Fruit fly (Drosophila melanogaster) whole organism, embryonic: ENCODE data around the gene CG43255.

Source experiments
- Aef1 ChIP-seq: fragments of 200-800 bp; sonication (Bioruptor generic); IDR thresholded peaks from 3 replicates; pipeline ENCODE4 v1.3.6; 2022; ENCODE audit warnings: missing biosample characterization, missing genetic modification characterization
- B-H2 ChIP-seq: fragments of 200-800 bp; sonication (Bioruptor generic); optimal IDR thresholded peaks from 2 replicates; lab custom pipeline; 2018; ENCODE audit warnings: missing biosample characterization, mild to moderate bottlenecking, missing genetic modification characterization
- CG10462 ChIP-seq: fragments of 200-800 bp; sonication (Bioruptor generic); optimal IDR thresholded peaks from 2 replicates; lab custom pipeline; 2016; ENCODE audit warnings: missing biosample characterization, missing genetic modification characterization
- CG10654 ChIP-seq: fragments of 200-800 bp; sonication (Bioruptor generic); optimal IDR thresholded peaks from 2 replicates; lab custom pipeline; 2016; ENCODE audit warnings: missing biosample characterization, missing genetic modification characterization
- CG10959 ChIP-seq: fragments of 200-800 bp; sonication (Bioruptor generic); IDR thresholded peaks from 2 replicates; pipeline ENCODE4 v1.3.6; 2022; ENCODE audit warnings: missing biosample characterization, missing genetic modification characterization
- CG11504 ChIP-seq: fragments of 200-800 bp; sonication (Bioruptor generic); optimal IDR thresholded peaks from 3 replicates; lab custom pipeline; 2019; ENCODE audit warnings: missing biosample characterization, mild to moderate bottlenecking, missing genetic modification characterization, moderate library complexity
- CG11696 ChIP-seq: fragments of 200-800 bp; sonication (Bioruptor generic); IDR thresholded peaks from 2 replicates; pipeline ENCODE4 v1.3.6; 2022; ENCODE audit warnings: missing biosample characterization, missing genetic modification characterization
- CG12104 ChIP-seq: fragments of 200-800 bp; sonication (Bioruptor generic); optimal IDR thresholded peaks from 3 replicates; lab custom pipeline; 2016; ENCODE audit warnings: missing biosample characterization, missing genetic modification characterization
- CG12769 ChIP-seq: fragments of 200-800 bp; sonication (Bioruptor generic); optimal IDR thresholded peaks from 2 replicates; lab custom pipeline; 2019; ENCODE audit warnings: missing biosample characterization, mild to moderate bottlenecking, missing genetic modification characterization, moderate library complexity
- CG13894 ChIP-seq: fragments of 200-800 bp; sonication (Bioruptor generic); optimal IDR thresholded peaks from 3 replicates; lab custom pipeline; 2018; ENCODE audit warnings: missing biosample characterization, mild to moderate bottlenecking, missing genetic modification characterization, moderate library complexity
- CG14860 ChIP-seq: fragments of 200-800 bp; sonication (Bioruptor generic); IDR thresholded peaks from 3 replicates; pipeline ENCODE4 v1.3.6; 2022; ENCODE audit warnings: missing biosample characterization, missing genetic modification characterization; ENCODE audit not compliant: partially characterized antibody
- CG1603 ChIP-seq: fragments of 200-800 bp; sonication (Bioruptor generic); optimal IDR thresholded peaks from 2 replicates; lab custom pipeline; 2019; ENCODE audit warnings: missing biosample characterization, mild to moderate bottlenecking, missing genetic modification characterization, moderate library complexity
- CG16863 ChIP-seq: fragments of 200-800 bp; sonication (Bioruptor generic); optimal IDR thresholded peaks from 3 replicates; lab custom pipeline; 2016; ENCODE audit warnings: missing biosample characterization, missing genetic modification characterization
- CG17568 ChIP-seq: fragments of 200-800 bp; sonication (Bioruptor generic); optimal IDR thresholded peaks from 2 replicates; lab custom pipeline; 2018; ENCODE audit warnings: missing biosample characterization, mild to moderate bottlenecking, missing genetic modification characterization, moderate library complexity
- CG17829 ChIP-seq: fragments of 200-800 bp; optimal IDR thresholded peaks from 2 replicates; lab custom pipeline; 2019; ENCODE audit warnings: missing biosample characterization, mild to moderate bottlenecking, missing genetic modification characterization, moderate library complexity
- CG17912 ChIP-seq: fragments of 200-800 bp; sonication (Bioruptor generic); optimal IDR thresholded peaks from 2 replicates; lab custom pipeline; 2018; ENCODE audit warnings: missing biosample characterization, mild to moderate bottlenecking, missing genetic modification characterization
- CG18262 ChIP-seq: fragments of 200-800 bp; optimal IDR thresholded peaks from 3 replicates; lab custom pipeline; 2019; ENCODE audit warnings: missing biosample characterization, mild to moderate bottlenecking, missing genetic modification characterization, moderate library complexity
- CG2116 ChIP-seq: fragments of 200-800 bp; sonication (Bioruptor generic); optimal IDR thresholded peaks from 3 replicates; lab custom pipeline; 2018; ENCODE audit warnings: missing biosample characterization, mild to moderate bottlenecking, missing genetic modification characterization
- CG2202 ChIP-seq: fragments of 200-800 bp; sonication (Bioruptor generic); optimal IDR thresholded peaks from 2 replicates; lab custom pipeline; 2018; ENCODE audit warnings: missing biosample characterization, mild to moderate bottlenecking, missing genetic modification characterization
- CG2678 ChIP-seq: fragments of 200-800 bp; sonication (Bioruptor generic); optimal IDR thresholded peaks from 3 replicates; lab custom pipeline; 2019; ENCODE audit warnings: missing biosample characterization, mild to moderate bottlenecking, missing genetic modification characterization, moderate library complexity
- CG2889 ChIP-seq: fragments of 200-800 bp; sonication (Bioruptor generic); IDR thresholded peaks from 3 replicates; pipeline ENCODE4 v1.3.6; 2022; ENCODE audit warnings: missing biosample characterization, missing genetic modification characterization
- CG4424 ChIP-seq: fragments of 200-800 bp; sonication (Bioruptor generic); optimal IDR thresholded peaks from 3 replicates; lab custom pipeline; 2016; ENCODE audit warnings: missing biosample characterization, missing genetic modification characterization
- CG4854 ChIP-seq: fragments of 200-800 bp; sonication (Bioruptor generic); optimal IDR thresholded peaks from 2 replicates; lab custom pipeline; 2016; ENCODE audit warnings: missing biosample characterization, missing genetic modification characterization, inconsistent platforms
- CG7556 ChIP-seq: fragments of 200-800 bp; sonication (Bioruptor generic); optimal IDR thresholded peaks from 2 replicates; lab custom pipeline; 2017; ENCODE audit warnings: missing biosample characterization, mild to moderate bottlenecking, missing genetic modification characterization
- CG8388 ChIP-seq: fragments of 200-800 bp; sonication (Bioruptor generic); optimal IDR thresholded peaks from 2 replicates; lab custom pipeline; 2019; ENCODE audit warnings: missing biosample characterization, mild to moderate bottlenecking, missing genetic modification characterization, moderate library complexity
- CG9932 ChIP-seq: fragments of 200-800 bp; sonication (Bioruptor generic); IDR thresholded peaks from 2 replicates; pipeline ENCODE4 v1.3.6; 2022; ENCODE audit warnings: missing biosample characterization, missing genetic modification characterization
- CoRest ChIP-seq: fragments of 200-800 bp; sonication (Bioruptor generic); optimal IDR thresholded peaks from 3 replicates; lab custom pipeline; 2018; ENCODE audit warnings: missing biosample characterization, mild to moderate bottlenecking, missing genetic modification characterization, moderate library complexity
- Dbx ChIP-seq: fragments of 200-800 bp; sonication (Bioruptor generic); IDR thresholded peaks from 3 replicates; pipeline ENCODE4 v1.3.6; 2022; ENCODE audit warnings: missing biosample characterization, missing genetic modification characterization
- Fer1 ChIP-seq: fragments of 200-800 bp; sonication (Bioruptor generic); optimal IDR thresholded peaks from 2 replicates; lab custom pipeline; 2017; ENCODE audit warnings: missing biosample characterization, mild to moderate bottlenecking, missing genetic modification characterization
- Gug ChIP-seq: fragments of 200-800 bp; sonication (Bioruptor generic); IDR thresholded peaks from 4 replicates; pipeline ENCODE4 v1.3.6; 2022; ENCODE audit warnings: missing biosample characterization, missing genetic modification characterization
- H2.0 ChIP-seq: fragments of 200-800 bp; sonication (Bioruptor generic); IDR thresholded peaks from 2 replicates; pipeline ENCODE4 v1.3.6; 2022; ENCODE audit warnings: missing biosample characterization, missing genetic modification characterization
- Hmx ChIP-seq: fragments of 200-800 bp; sonication (Bioruptor generic); optimal IDR thresholded peaks from 2 replicates; lab custom pipeline; 2016; ENCODE audit warnings: missing biosample characterization, missing genetic modification characterization
- Mes4 ChIP-seq: fragments of 200-800 bp; sonication (Bioruptor generic); optimal IDR thresholded peaks from 2 replicates; lab custom pipeline; 2016; ENCODE audit warnings: missing biosample characterization, missing genetic modification characterization
- Six4 ChIP-seq: fragments of 200-800 bp; sonication (Bioruptor generic); optimal IDR thresholded peaks from 2 replicates; lab custom pipeline; 2016; ENCODE audit warnings: missing biosample characterization, missing genetic modification characterization
- Tbp ChIP-seq: fragments of >200 bp; optimal IDR thresholded peaks from 2 replicates; lab custom pipeline; 2018; ENCODE audit warnings: missing biosample characterization, missing genetic modification characterization
- Xrp1 ChIP-seq: fragments of 200-800 bp; sonication (Bioruptor generic); IDR thresholded peaks from 2 replicates; pipeline ENCODE4 v1.3.6; 2022; ENCODE audit warnings: missing biosample characterization, missing genetic modification characterization
- exex ChIP-seq: fragments of 200-800 bp; sonication (Bioruptor generic); optimal IDR thresholded peaks from 4 replicates; lab custom pipeline; 2018; ENCODE audit warnings: missing biosample characterization, mild to moderate bottlenecking, missing genetic modification characterization, moderate library complexity
- grn ChIP-seq: fragments of 200-800 bp; sonication (Bioruptor generic); optimal IDR thresholded peaks from 3 replicates; lab custom pipeline; 2017; ENCODE audit warnings: missing biosample characterization, missing genetic modification characterization
- gt ChIP-seq: fragments of 200-800 bp; sonication (Bioruptor generic); IDR thresholded peaks from 2 replicates; pipeline ENCODE4 v1.3.6; 2022; ENCODE audit warnings: missing biosample characterization, missing genetic modification characterization
- hkb ChIP-seq, 2 experiments: fragments of 200-800 bp in 1 of 2; fragments of >200 bp in 1 of 2; sonication (Bioruptor generic) in 1 of 2; IDR thresholded peaks in 1 of 2; optimal IDR thresholded peaks in 1 of 2; 2 replicates each; pipeline versions ENCODE4 v1.3.6 to Lab custom; 2017 to 2022; ENCODE audit warnings: missing biosample characterization in 1 of 2, missing genetic modification characterization in 1 of 2
- inv ChIP-seq: fragments of 200-800 bp; sonication (Bioruptor generic); IDR thresholded peaks from 2 replicates; pipeline ENCODE4 v1.3.6; 2022; ENCODE audit warnings: missing biosample characterization, missing genetic modification characterization; ENCODE audit not compliant: partially characterized antibody
- jigr1 ChIP-seq: fragments of 200-800 bp; sonication (Bioruptor generic); IDR thresholded peaks from 3 replicates; pipeline ENCODE4 v1.3.6; 2022; ENCODE audit warnings: missing biosample characterization, missing genetic modification characterization
- lola ChIP-seq, 3 experiments: fragments of >200 bp in 2 of 3; fragments of 200-800 bp in 1 of 3; sonication (Bioruptor generic) in 1 of 3; optimal IDR thresholded peaks; 2 replicates each; lab custom pipeline; 2017 to 2019; ENCODE audit warnings: missing biosample characterization in 3 of 3, missing genetic modification characterization in 3 of 3, mild to moderate bottlenecking in 1 of 3, moderate library complexity in 1 of 3
- pnt ChIP-seq: fragments of 200-800 bp; sonication (Bioruptor generic); optimal IDR thresholded peaks from 3 replicates; lab custom pipeline; 2016; ENCODE audit warnings: missing biosample characterization, missing genetic modification characterization
- scrt ChIP-seq: fragments of 200-800 bp; sonication (Bioruptor generic); optimal IDR thresholded peaks from 2 replicates; lab custom pipeline; 2018; ENCODE audit warnings: missing biosample characterization, mild to moderate bottlenecking, missing genetic modification characterization, moderate library complexity
- yki ChIP-seq: fragments of >200 bp; optimal IDR thresholded peaks from 3 replicates; lab custom pipeline; 2018
- zen ChIP-seq: fragments of 200-800 bp; sonication (Bioruptor generic); optimal IDR thresholded peaks from 3 replicates; lab custom pipeline; 2018; ENCODE audit warnings: missing biosample characterization, mild to moderate bottlenecking, missing genetic modification characterization, moderate library complexity
- zen2 ChIP-seq: fragments of 200-800 bp; sonication (Bioruptor generic); IDR thresholded peaks from 3 replicates; pipeline ENCODE4 v1.3.6; 2022; ENCODE audit warnings: missing biosample characterization, missing genetic modification characterization; ENCODE audit not compliant: partially characterized antibody
- zf30C ChIP-seq: fragments of 200-800 bp; sonication (Bioruptor generic); optimal IDR thresholded peaks from 3 replicates; lab custom pipeline; 2018; ENCODE audit warnings: missing biosample characterization, mild to moderate bottlenecking, missing genetic modification characterization
- zfh2 ChIP-seq: fragments of 200-800 bp; sonication (Bioruptor generic); optimal IDR thresholded peaks from 2 replicates; lab custom pipeline; 2016; ENCODE audit warnings: missing biosample characterization, missing genetic modification characterization

The CG43255 gene

dm6 chrX:8896845-8897775 lies 26.6 kb upstream of the CG43255 start (continued):
- TF ChIP-seq CG1603 (tag; lab: Kevin White, UChicago) (no peak), B-H2 (no peak), exex (tag; lab: Kevin White, UChicago) (no peak), pnt (GFP tag; lab: Kevin White, UChicago) (no peak), Tbp (GFP tag; lab: Kevin White, UChicago) (no peak), CoRest (tag; lab: Kevin White, UChicago) (peak; percentile 7), CG4424 (no peak), jigr1 (no peak), CG2678 (peak; percentile 44), CG12769 (peak; percentile 12), CG9932 (GFP tag; lab: Robert Waterston, UW) (peak; percentile 60), Hmx (GFP tag; lab: Kevin White, UChicago) (no peak), hkb (optimal IDR thresholded peaks at IDR 0.05; lab: Kevin White, UChicago) (no peak), hkb (GFP tag; IDR thresholded peaks at IDR 0.05; lab: Robert Waterston, UW) (no peak), CG14860 (GFP tag; lab: Robert Waterston, UW) (no peak), CG4854 (GFP tag; lab: Kevin White, UChicago) (no peak), CG7556 (no peak), inv (no peak), CG11504 (tag; lab: Kevin White, UChicago) (peak; percentile 9), CG11696 (no peak), CG8388 (no peak), Dbx (no peak), CG18262 (tag; lab: Kevin White, UChicago) (peak; percentile 33), scrt (GFP tag; lab: Kevin White, UChicago) (no peak), Fer1 (no peak), CG16863 (no peak), zf30C (GFP tag; lab: Kevin White, UChicago) (no peak), CG10462 (no peak), CG12104 (GFP tag; lab: Kevin White, UChicago) (peak; percentile 10), zfh2 (GFP tag; lab: Kevin White, UChicago) (no peak), Xrp1 (GFP tag; lab: Robert Waterston, UW) (peak; percentile 39; the same call in 1 of the 2 replicates), Gug (GFP tag; lab: Robert Waterston, UW) (no peak; the same call in 3 of the 4 replicates), CG10654 (GFP tag; lab: Kevin White, UChicago) (no peak), CG17568 (GFP tag; lab: Kevin White, UChicago) (no peak), CG2889 (GFP tag; lab: Robert Waterston, UW) (no peak), CG17829 (peak; percentile 15)

DNA sequence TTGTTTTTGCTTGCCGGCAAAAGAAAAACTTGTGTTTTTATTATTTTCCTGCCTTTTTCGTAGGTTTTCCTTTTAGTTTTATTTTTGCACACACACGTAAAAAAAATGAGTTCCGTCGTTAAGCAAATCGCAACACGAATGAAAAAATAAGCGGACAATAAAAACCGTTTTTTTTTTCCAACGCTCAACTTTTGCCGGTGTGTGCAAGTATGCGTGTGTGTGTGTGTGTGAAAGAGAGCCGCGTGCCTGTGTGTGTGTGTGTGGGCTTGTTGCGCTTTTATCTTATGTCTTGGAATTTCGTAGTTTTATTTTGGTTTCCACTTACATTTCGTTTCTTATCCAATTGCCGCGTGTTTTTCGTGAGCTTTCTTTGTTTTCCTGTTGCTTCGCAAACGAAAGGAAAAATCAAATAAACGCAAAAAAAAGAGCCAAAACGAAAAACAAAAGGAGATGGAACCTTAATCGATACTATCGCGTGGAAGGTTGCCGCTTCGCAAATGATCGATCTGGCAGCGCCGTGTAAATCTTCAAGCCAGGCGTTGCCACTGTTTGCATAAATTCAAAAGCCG lies 25.8 kb upstream of the CG43255 start, which contains the start of gene Moe:
Gene Moe (minus strand): TSS at position 474 of the 569 bp plus-strand sequence.
- peak; percentile 35 for TF ChIP-seq CG10462
- peak; percentile 23 for TF ChIP-seq Six4 (GFP tag; lab: Kevin White, UChicago)
- no peak for TF ChIP-seq CG2202 (tag; lab: Kevin White, UChicago)
- TF ChIP-seq Aef1 (GFP tag; lab: Robert Waterston, UW) = peak; percentile 37; the same call in 1 of the 3 replicates
- no peak for TF ChIP-seq gt
- TF ChIP-seq CG2116 (GFP tag; lab: Kevin White, UChicago) = peak; percentile 25
- TF ChIP-seq CG12104 (GFP tag; lab: Kevin White, UChicago) = peak; percentile 1
- TF ChIP-seq CG10959 (GFP tag; lab: Robert Waterston, UW) = no peak
- peak; percentile 24 for TF ChIP-seq CG13894
- TF ChIP-seq CG17912 (GFP tag; lab: Kevin White, UChicago) = no peak
- no peak for TF ChIP-seq lola (GFP tag; optimal IDR thresholded peaks at IDR 0.05; lab: Kevin White, UChicago)
- TF ChIP-seq Mes4 = peak; percentile 3
- no peak for TF ChIP-seq yki (lab: Kevin White, UChicago)
- TF ChIP-seq zen (tag; lab: Kevin White, UChicago) = peak; percentile 25
- no peak for TF ChIP-seq grn (GFP tag; lab: Kevin White, UChicago)
- TF ChIP-seq H2.0 (GFP tag; lab: Robert Waterston, UW) = peak; percentile 38; the same call in 1 of the 2 replicates
- peak; percentile 51; the same call in 1 of the 3 replicates for TF ChIP-seq zen2
